Fruit fly (Drosophila melanogaster): ENCODE measurements around the gene Dys.
A peak's percentile ranks its signal among the peaks of the same experiment; 100 is the strongest.

Gene Dys

DNA sequence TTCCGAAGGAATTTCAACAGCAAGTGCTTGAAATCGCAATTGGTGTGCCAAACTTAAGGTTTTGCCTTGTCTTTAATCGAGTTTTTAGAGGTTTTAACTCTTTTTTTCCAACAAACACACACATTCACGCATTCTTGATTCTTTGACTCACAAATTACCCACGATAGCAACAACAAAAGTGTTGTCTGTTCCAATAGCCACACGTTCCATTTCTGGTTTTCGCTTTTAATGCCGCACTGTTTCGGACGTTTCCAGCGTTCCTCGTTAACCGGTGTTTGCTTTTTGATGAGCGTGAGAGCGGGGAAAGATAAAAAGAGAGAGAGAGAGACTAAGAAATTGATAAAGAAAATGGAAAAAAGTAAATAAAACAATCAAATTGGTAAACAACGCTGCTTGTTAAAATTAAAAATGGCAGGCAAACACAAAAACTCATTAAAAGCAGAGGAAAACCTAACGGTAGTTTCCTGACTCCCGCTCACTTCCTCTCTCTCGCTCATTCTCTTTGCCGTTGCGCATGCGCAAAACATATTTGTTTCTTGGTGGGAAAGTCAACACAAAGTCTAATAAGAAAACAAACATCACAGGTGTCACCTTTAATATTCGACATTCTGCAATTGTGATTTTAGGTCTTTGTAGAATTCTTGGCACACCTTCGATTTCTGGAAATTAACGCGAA, 3.1 kb downstream of the Dys start:
- TF ChIP-seq Pif1B (GFP tag; optimal IDR thresholded peaks at IDR 0.05) = no peak
- TF ChIP-seq fd96Ca (GFP tag; IDR thresholded peaks at IDR 0.05) = no peak
- no peak for TF ChIP-seq CG15710 (tag; optimal IDR thresholded peaks at IDR 0.05)
- no peak for TF ChIP-seq CG10348 (GFP tag; IDR thresholded peaks at IDR 0.05)
- TF ChIP-seq EcR (GFP tag; optimal IDR thresholded peaks at IDR 0.05) = no peak
- no peak for TF ChIP-seq rn (GFP tag; IDR thresholded peaks at IDR 0.05)
- TF ChIP-seq Ets98B (GFP tag; IDR thresholded peaks at IDR 0.05) = no peak

dm6 chr3R:19465286-19465685, 4.4 kb downstream of the Dys start:
- peak; percentile 22; the same call in 1 of the 2 replicates for TF ChIP-seq CG32121 (GFP tag; IDR thresholded peaks at IDR 0.05)
- TF ChIP-seq EcR (GFP tag; optimal IDR thresholded peaks at IDR 0.05) = no peak
- peak; percentile 46 for TF ChIP-seq Snoo (tag; optimal IDR thresholded peaks at IDR 0.05)
- TF ChIP-seq CG13204 (GFP tag; optimal IDR thresholded peaks at IDR 0.05) = no peak
- peak; percentile 57 for TF ChIP-seq CG9948 (tag; optimal IDR thresholded peaks at IDR 0.05)
- TF ChIP-seq D1 (tag; optimal IDR thresholded peaks at IDR 0.05) = peak; percentile 12
- TF ChIP-seq Pif1B (GFP tag; optimal IDR thresholded peaks at IDR 0.05) = peak; percentile 45
- peak; percentile 68 for TF ChIP-seq CG14655 (GFP tag; optimal IDR thresholded peaks at IDR 0.05)
- TF ChIP-seq CG12605 (GFP tag; IDR thresholded peaks at IDR 0.05) = no peak
- no peak for TF ChIP-seq Ets98B (GFP tag; IDR thresholded peaks at IDR 0.05)
- TF ChIP-seq CG8159 (tag; optimal IDR thresholded peaks at IDR 0.05) = peak; percentile 76
- TF ChIP-seq gl (tag; optimal IDR thresholded peaks at IDR 0.05) = no peak
- TF ChIP-seq rn (GFP tag; IDR thresholded peaks at IDR 0.05) = no peak
- peak; percentile 57 for TF ChIP-seq CG8301 (tag; optimal IDR thresholded peaks at IDR 0.05)
- TF ChIP-seq CG4496 (GFP tag; IDR thresholded peaks at IDR 0.05) = peak; percentile 17; the same call in 1 of the 3 replicates
- TF ChIP-seq Pif1A (GFP tag; optimal IDR thresholded peaks at IDR 0.05) = peak; percentile 44
- no peak for TF ChIP-seq fd96Ca (GFP tag; IDR thresholded peaks at IDR 0.05)
- TF ChIP-seq CG10348 (GFP tag; IDR thresholded peaks at IDR 0.05) = no peak
- TF ChIP-seq CG17806 (tag; optimal IDR thresholded peaks at IDR 0.05) = peak; percentile 65
- peak; percentile 49 for TF ChIP-seq CG34367 (tag; optimal IDR thresholded peaks at IDR 0.05)
- peak; percentile 63 for TF ChIP-seq CG15710 (tag; optimal IDR thresholded peaks at IDR 0.05)

DNA sequence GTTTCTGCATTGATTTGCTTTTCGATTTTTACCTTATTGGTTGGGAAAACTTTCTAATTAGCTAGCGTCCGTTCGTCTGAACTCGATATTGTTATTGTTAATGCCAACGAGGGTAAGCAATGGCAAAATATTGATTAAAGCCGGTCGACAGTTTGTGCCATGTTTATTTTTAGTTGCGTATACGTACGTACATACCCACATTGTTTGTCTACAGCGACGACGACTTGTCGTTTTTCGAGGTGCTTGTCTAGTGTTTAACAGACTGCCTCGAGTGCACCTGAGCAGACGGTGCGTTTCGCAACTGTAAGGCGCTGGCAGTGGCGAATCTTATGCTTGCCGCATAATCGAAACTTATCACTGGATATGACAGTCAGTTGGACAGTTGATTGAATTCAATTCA, 6.6 kb downstream of the Dys start:
- TF ChIP-seq CG34367 (tag; optimal IDR thresholded peaks at IDR 0.05) = no peak
- peak; percentile 43; the same call in 1 of the 2 replicates for TF ChIP-seq CG32121 (GFP tag; IDR thresholded peaks at IDR 0.05)
- peak; percentile 58; the same call in 1 of the 3 replicates for TF ChIP-seq CG4496 (GFP tag; IDR thresholded peaks at IDR 0.05)
- TF ChIP-seq Ets98B (GFP tag; IDR thresholded peaks at IDR 0.05) = peak; percentile 53
- TF ChIP-seq CG8301 (tag; optimal IDR thresholded peaks at IDR 0.05) = no peak
- no peak for TF ChIP-seq fd96Ca (GFP tag; IDR thresholded peaks at IDR 0.05)
- no peak for TF ChIP-seq Snoo (tag; optimal IDR thresholded peaks at IDR 0.05)
- TF ChIP-seq Pif1A (GFP tag; optimal IDR thresholded peaks at IDR 0.05) = no peak

DNA sequence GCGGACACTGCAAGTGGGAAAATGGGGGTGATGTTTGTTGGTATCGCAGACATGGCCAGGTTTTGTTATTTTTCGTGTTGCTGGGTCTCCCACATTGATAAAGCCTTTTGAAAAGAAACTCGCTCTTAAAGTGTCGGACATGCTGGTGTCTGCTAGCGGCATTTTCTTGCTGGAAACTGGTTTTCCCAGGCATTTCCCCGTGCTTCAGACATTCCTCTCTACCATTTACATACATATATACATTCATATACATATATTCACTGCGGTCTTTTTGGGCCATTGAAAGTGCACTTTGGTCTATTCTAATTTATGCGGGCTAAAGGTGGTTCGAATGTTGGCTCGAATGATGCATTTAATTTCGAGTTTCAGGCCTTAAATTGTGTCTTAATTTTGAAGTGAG, 9.7 kb downstream of the Dys start:
- TF ChIP-seq CG15710 (tag; optimal IDR thresholded peaks at IDR 0.05) (no peak), gl (tag; optimal IDR thresholded peaks at IDR 0.05) (no peak), Pif1B (GFP tag; optimal IDR thresholded peaks at IDR 0.05) (no peak), rn (GFP tag; IDR thresholded peaks at IDR 0.05) (no peak), D1 (tag; optimal IDR thresholded peaks at IDR 0.05) (no peak), CG4496 (GFP tag; IDR thresholded peaks at IDR 0.05) (no peak), CG8301 (tag; optimal IDR thresholded peaks at IDR 0.05) (no peak), CG32121 (GFP tag; IDR thresholded peaks at IDR 0.05) (no peak), CG9948 (tag; optimal IDR thresholded peaks at IDR 0.05) (no peak), CG12605 (GFP tag; IDR thresholded peaks at IDR 0.05) (no peak), CG14655 (GFP tag; optimal IDR thresholded peaks at IDR 0.05) (no peak)

dm6 chr3R:19472218-19472617, 11.3 kb downstream of the Dys start:
- TF ChIP-seq gl (tag; optimal IDR thresholded peaks at IDR 0.05) = no peak
- peak; percentile 50 for TF ChIP-seq EcR (GFP tag; optimal IDR thresholded peaks at IDR 0.05)
- TF ChIP-seq Ets98B (GFP tag; IDR thresholded peaks at IDR 0.05) = 0 out of 2 replicates have a peak, but pooled peaks have one; percentile 27
- no peak for TF ChIP-seq CG4496 (GFP tag; IDR thresholded peaks at IDR 0.05)
- TF ChIP-seq CG14655 (GFP tag; optimal IDR thresholded peaks at IDR 0.05) = no peak
- no peak for TF ChIP-seq D1 (tag; optimal IDR thresholded peaks at IDR 0.05)
- TF ChIP-seq CG9948 (tag; optimal IDR thresholded peaks at IDR 0.05) = no peak
- no peak for TF ChIP-seq CG34367 (tag; optimal IDR thresholded peaks at IDR 0.05)
- no peak for TF ChIP-seq CG17806 (tag; optimal IDR thresholded peaks at IDR 0.05)
- no peak for TF ChIP-seq Snoo (tag; optimal IDR thresholded peaks at IDR 0.05)

DNA sequence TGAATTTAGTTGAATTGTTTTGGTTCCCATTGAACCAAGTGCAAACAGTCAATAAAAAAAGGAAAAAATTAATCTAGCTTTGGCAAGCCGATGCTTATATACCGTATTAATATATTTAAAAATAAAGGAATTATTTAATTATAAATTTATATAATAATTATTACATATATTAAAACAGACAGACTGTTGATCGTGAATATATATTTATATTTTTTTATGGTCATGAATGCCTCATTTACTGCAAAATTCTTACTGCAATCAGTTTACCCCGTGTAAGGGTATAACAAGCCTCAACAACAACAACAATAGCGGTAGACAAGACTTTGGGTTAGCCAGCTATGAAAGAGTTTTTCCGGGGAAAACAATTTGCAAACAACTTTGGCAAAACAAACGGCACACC, 13.2 kb downstream of the Dys start:
- no peak for TF ChIP-seq CG32121 (GFP tag; IDR thresholded peaks at IDR 0.05)
- TF ChIP-seq CG14655 (GFP tag; optimal IDR thresholded peaks at IDR 0.05) = peak; percentile 3
- peak; percentile 61; the same call in 1 of the 2 replicates for TF ChIP-seq Ets98B (GFP tag; IDR thresholded peaks at IDR 0.05)
- TF ChIP-seq CG9948 (tag; optimal IDR thresholded peaks at IDR 0.05) = no peak
- TF ChIP-seq CG34367 (tag; optimal IDR thresholded peaks at IDR 0.05) = no peak
- TF ChIP-seq CG4496 (GFP tag; IDR thresholded peaks at IDR 0.05) = peak; percentile 16; the same call in 1 of the 3 replicates

DNA sequence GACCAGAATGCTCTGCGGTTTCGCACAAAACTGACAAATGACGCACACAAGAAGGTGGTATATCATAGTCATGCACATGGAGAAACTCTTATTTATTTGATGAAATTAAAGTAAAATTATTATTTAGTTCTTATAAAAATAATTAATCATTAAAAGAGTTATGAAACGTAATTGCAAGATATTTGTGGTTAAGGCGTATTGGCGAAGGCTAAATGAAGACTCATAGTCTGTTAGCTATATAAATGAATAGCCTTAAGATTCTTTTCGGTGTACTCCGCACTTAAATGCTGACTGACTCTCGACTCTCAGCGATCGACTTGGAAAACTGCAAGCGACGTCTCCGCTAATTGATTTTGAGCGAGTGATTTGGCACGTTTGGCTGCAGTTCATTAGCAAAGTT, 15.6 kb downstream of the Dys start:
- TF ChIP-seq Pif1B (GFP tag; optimal IDR thresholded peaks at IDR 0.05) = no peak
- TF ChIP-seq gl (tag; optimal IDR thresholded peaks at IDR 0.05) = no peak
- no peak for TF ChIP-seq CG9948 (tag; optimal IDR thresholded peaks at IDR 0.05)
- TF ChIP-seq CG17806 (tag; optimal IDR thresholded peaks at IDR 0.05) = no peak
- TF ChIP-seq CG13204 (GFP tag; optimal IDR thresholded peaks at IDR 0.05) = no peak
- TF ChIP-seq Ets98B (GFP tag; IDR thresholded peaks at IDR 0.05) = no peak
- no peak for TF ChIP-seq rn (GFP tag; IDR thresholded peaks at IDR 0.05)
- TF ChIP-seq CG4496 (GFP tag; IDR thresholded peaks at IDR 0.05) = peak; percentile 53; the same call in 2 of the 3 replicates
- peak; percentile 28 for TF ChIP-seq CG14655 (GFP tag; optimal IDR thresholded peaks at IDR 0.05)

All from whole organism, pupa.